Worm (Caenorhabditis elegans) whole organism, L4 larva: ENCODE measurements around the gene F13E6.1.

Source experiments
- D1046.2 ChIP-seq: fragments of 200-800 bp; sonication (Bioruptor generic); IDR thresholded peaks from 2 replicates; pipeline ENCODE4 v1.3.6; 2022; ENCODE audit warnings: missing genetic modification characterization, missing compliant biosample characterization
- F26F4.8 ChIP-seq: fragments of 200-800 bp; sonication (Bioruptor generic); conservative IDR thresholded peaks from 2 replicates; pipeline ENCODE4 v1.3.6; 2022; ENCODE audit warnings: missing genetic modification characterization, missing compliant biosample characterization
- F37D6.2 ChIP-seq: sonication (generic microtip); optimal IDR thresholded peaks from 2 replicates; lab custom pipeline; 2016; ENCODE audit warnings: mild to moderate bottlenecking, missing genetic modification characterization, missing compliant biosample characterization
- T20F7.1 ChIP-seq: fragments of 200-800 bp; sonication (Bioruptor generic); optimal IDR thresholded peaks from 2 replicates; lab custom pipeline; 2018; ENCODE audit warnings: mild to moderate bottlenecking, missing genetic modification characterization, missing compliant biosample characterization
- Y5F2A.4 ChIP-seq: fragments of 200-800 bp; sonication (Bioruptor generic); optimal IDR thresholded peaks from 2 replicates; lab custom pipeline; 2018; ENCODE audit warnings: mild to moderate bottlenecking, missing genetic modification characterization, missing compliant biosample characterization
- ZK337.2 ChIP-seq: fragments of 200-800 bp; sonication (Bioruptor generic); IDR thresholded peaks from 2 replicates; pipeline ENCODE4 v1.3.6; 2022; ENCODE audit warnings: missing genetic modification reagents, missing genetic modification characterization, missing compliant biosample characterization
- aha-1 ChIP-seq: fragments of 150-350 bp; peaks from one replicate; lab custom pipeline; 2014; ENCODE audit warnings: missing biosample characterization, missing genetic modification characterization
- ama-1 ChIP-seq: fragments of 150-350 bp; optimal IDR thresholded peaks from 2 replicates; lab custom pipeline; 2014; ENCODE audit warnings: inconsistent platforms, mixed read lengths
- arid-1 ChIP-seq: fragments of 200-800 bp; sonication (Bioruptor generic); conservative IDR thresholded peaks from 2 replicates; pipeline ENCODE4 v1.3.6; 2022; ENCODE audit warnings: missing genetic modification reagents, missing genetic modification characterization, missing compliant biosample characterization
- ceh-28 ChIP-seq: fragments of 150-350 bp; optimal IDR thresholded peaks from 2 replicates; lab custom pipeline; 2014; ENCODE audit warnings: missing biosample characterization, missing genetic modification reagents, missing genetic modification characterization
- ces-1 ChIP-seq: fragments of 150-350 bp; sonication (generic microtip); optimal IDR thresholded peaks from 4 replicates; lab custom pipeline; 2014; ENCODE audit warnings: missing biosample characterization, missing genetic modification reagents, missing genetic modification characterization
- cey-2 ChIP-seq: sonication (generic microtip); optimal IDR thresholded peaks from 3 replicates; lab custom pipeline; 2017; ENCODE audit warnings: missing genetic modification characterization, mild to moderate bottlenecking, missing compliant biosample characterization, antibody characterized with exemption, borderline replicate concordance; ENCODE audit not compliant: insufficient read depth
- ctbp-1 ChIP-seq: fragments of 200-800 bp; sonication (Bioruptor generic); IDR thresholded peaks from 2 replicates; pipeline ENCODE4 v1.3.6; 2022; ENCODE audit warnings: missing genetic modification reagents, missing genetic modification characterization, missing compliant biosample characterization
- daf-16 ChIP-seq, 3 experiments: sonication (generic microtip); optimal IDR thresholded peaks; 2 replicates each; lab custom pipeline; 2016 to 2017; ENCODE audit warnings: missing genetic modification characterization in 3 of 3, missing genetic modification reagents in 3 of 3, mild to moderate bottlenecking in 2 of 3, missing compliant biosample characterization in 2 of 3, missing biosample characterization in 1 of 3, moderate library complexity in 1 of 3
- dmd-8 ChIP-seq: fragments of 200-800 bp; sonication (Bioruptor generic); IDR thresholded peaks from 2 replicates; pipeline ENCODE4 v1.3.6; 2022; ENCODE audit warnings: missing genetic modification characterization, missing compliant biosample characterization
- duxl-1 ChIP-seq: sonication (generic microtip); optimal IDR thresholded peaks from 2 replicates; lab custom pipeline; 2016; ENCODE audit warnings: mild to moderate bottlenecking, missing genetic modification characterization, moderate library complexity, missing compliant biosample characterization; ENCODE audit not compliant: poor library complexity
- egl-27 ChIP-seq: sonication (generic microtip); optimal IDR thresholded peaks from 3 replicates; lab custom pipeline; 2017; ENCODE audit warnings: missing biosample characterization, missing genetic modification reagents, missing genetic modification characterization
- gei-8 ChIP-seq: fragments of 200-800 bp; sonication (Bioruptor generic); optimal IDR thresholded peaks from 2 replicates; lab custom pipeline; 2018; ENCODE audit warnings: mild to moderate bottlenecking, missing genetic modification characterization, missing compliant biosample characterization
- hif-1 ChIP-seq, 2 experiments: sonication (generic microtip); optimal IDR thresholded peaks; 2 replicates each; lab custom pipeline; 2016 to 2017; ENCODE audit warnings: missing compliant biosample characterization in 2 of 2, missing genetic modification characterization in 2 of 2, missing genetic modification reagents in 2 of 2, missing genotype in 2 of 2, mild to moderate bottlenecking in 1 of 2
- hlh-11 ChIP-seq: fragments of 200-800 bp; sonication (Bioruptor generic); optimal IDR thresholded peaks from 2 replicates; lab custom pipeline; 2018; ENCODE audit warnings: mild to moderate bottlenecking, missing genetic modification characterization, missing compliant biosample characterization
- hlh-30 ChIP-seq: sonication (generic microtip); optimal IDR thresholded peaks from 2 replicates; lab custom pipeline; 2017; ENCODE audit warnings: antibody characterized with exemption, mild to moderate bottlenecking, missing genetic modification characterization, missing compliant biosample characterization; ENCODE audit not compliant: insufficient read depth
- hmg-1.1 ChIP-seq: fragments of 200-800 bp; sonication (Bioruptor generic); IDR thresholded peaks from 2 replicates; pipeline ENCODE4 v1.3.6; 2022; ENCODE audit warnings: missing genetic modification reagents, missing genetic modification characterization, missing compliant biosample characterization
- lim-7 ChIP-seq: fragments of 200-800 bp; sonication (Bioruptor generic); IDR thresholded peaks from 2 replicates; pipeline ENCODE4 v1.3.6; 2022; ENCODE audit warnings: missing genetic modification characterization, missing compliant biosample characterization
- lin-1 ChIP-seq: fragments of 200-800 bp; sonication (Bioruptor generic); IDR thresholded peaks from 2 replicates; pipeline ENCODE4 v1.3.6; 2022; ENCODE audit warnings: missing genetic modification reagents, missing genetic modification characterization, missing compliant biosample characterization
- lin-29 ChIP-seq: fragments of 200-800 bp; sonication (Bioruptor generic); IDR thresholded peaks from 2 replicates; pipeline ENCODE4 v1.3.6; 2022; ENCODE audit warnings: missing genetic modification reagents, missing genetic modification characterization, missing compliant biosample characterization
- lin-39 ChIP-seq: fragments of 150-350 bp; optimal IDR thresholded peaks from 2 replicates; lab custom pipeline; 2014; ENCODE audit warnings: missing biosample characterization, missing genetic modification reagents, missing genetic modification characterization
- lir-3 ChIP-seq: sonication (generic microtip); optimal IDR thresholded peaks from 2 replicates; lab custom pipeline; 2016; ENCODE audit warnings: mild to moderate bottlenecking, missing genetic modification characterization, missing compliant biosample characterization
- lsy-2 ChIP-seq, 2 experiments: fragments of 150-350 bp in 1 of 2; sonication (generic microtip) in 1 of 2; optimal IDR thresholded peaks; 2 replicates each; lab custom pipeline; 2014 to 2017; ENCODE audit warnings: missing biosample characterization in 2 of 2, missing genetic modification characterization in 2 of 2
- mep-1 ChIP-seq: fragments of 150-350 bp; sonication (generic microtip); optimal IDR thresholded peaks from 3 replicates; lab custom pipeline; 2014; ENCODE audit warnings: missing biosample characterization, missing genetic modification characterization
- mxl-2 ChIP-seq: fragments of 200-800 bp; sonication (Bioruptor generic); conservative IDR thresholded peaks from 2 replicates; pipeline ENCODE4 v1.3.6; 2022; ENCODE audit warnings: missing genetic modification reagents, missing genetic modification characterization, missing compliant biosample characterization
- nhr-102 ChIP-seq: sonication (generic microtip); optimal IDR thresholded peaks from 2 replicates; lab custom pipeline; 2016; ENCODE audit warnings: mild to moderate bottlenecking, missing genetic modification characterization, moderate library complexity, missing compliant biosample characterization
- nhr-11 ChIP-seq: fragments of 150-350 bp; optimal IDR thresholded peaks from 2 replicates; lab custom pipeline; 2014; ENCODE audit warnings: missing biosample characterization, missing genetic modification characterization
- nhr-111 ChIP-seq: fragments of 200-800 bp; sonication (Bioruptor generic); optimal IDR thresholded peaks from 2 replicates; lab custom pipeline; 2018; ENCODE audit warnings: mild to moderate bottlenecking, missing genetic modification characterization, missing compliant biosample characterization
- nhr-25 ChIP-seq: sonication (generic microtip); optimal IDR thresholded peaks from 2 replicates; lab custom pipeline; 2017; ENCODE audit warnings: missing genetic modification characterization, mild to moderate bottlenecking, missing compliant biosample characterization, antibody characterized with exemption, moderate library complexity, borderline replicate concordance; ENCODE audit not compliant: insufficient read depth
- nhr-77 ChIP-seq: fragments of 150-350 bp; optimal IDR thresholded peaks from 2 replicates; lab custom pipeline; 2014; ENCODE audit warnings: missing biosample characterization, missing genetic modification characterization
- pqm-1 ChIP-seq: sonication (generic microtip); optimal IDR thresholded peaks from 2 replicates; lab custom pipeline; 2017; ENCODE audit warnings: missing biosample characterization, missing genetic modification characterization
- rbr-2 ChIP-seq: sonication (generic microtip); optimal IDR thresholded peaks from 2 replicates; lab custom pipeline; 2016; ENCODE audit warnings: missing genotype, missing genetic modification characterization, missing compliant biosample characterization
- sdz-12 ChIP-seq: fragments of 200-800 bp; sonication (Bioruptor generic); optimal IDR thresholded peaks from 2 replicates; lab custom pipeline; 2018; ENCODE audit warnings: mild to moderate bottlenecking, missing genetic modification characterization, missing compliant biosample characterization
- snpc-1.2 ChIP-seq: fragments of 200-800 bp; sonication (Bioruptor generic); IDR thresholded peaks from 2 replicates; pipeline ENCODE4 v1.3.6; 2022; ENCODE audit warnings: missing genetic modification reagents, missing genetic modification characterization, missing compliant biosample characterization
- spr-1 ChIP-seq: sonication (generic microtip); optimal IDR thresholded peaks from 2 replicates; lab custom pipeline; 2016; ENCODE audit warnings: mild to moderate bottlenecking, missing genetic modification characterization, missing compliant biosample characterization
- spr-3 ChIP-seq: fragments of 200-800 bp; sonication (Bioruptor generic); optimal IDR thresholded peaks from 2 replicates; lab custom pipeline; 2018; ENCODE audit warnings: mild to moderate bottlenecking, missing genetic modification characterization, missing compliant biosample characterization
- vab-7 ChIP-seq: fragments of 200-800 bp; sonication (Bioruptor generic); IDR thresholded peaks from 2 replicates; pipeline ENCODE4 v1.3.6; 2022; ENCODE audit warnings: missing genetic modification reagents, missing genetic modification characterization, missing compliant biosample characterization
- zag-1 ChIP-seq: fragments of 150-350 bp; optimal IDR thresholded peaks from 2 replicates; lab custom pipeline; 2014; ENCODE audit warnings: missing biosample characterization, missing genetic modification characterization
- zfp-2 ChIP-seq: sonication (generic microtip); optimal IDR thresholded peaks from 2 replicates; lab custom pipeline; 2016; ENCODE audit warnings: mild to moderate bottlenecking, missing genetic modification characterization, missing compliant biosample characterization
- zfp-3 ChIP-seq: fragments of 200-800 bp; sonication (Bioruptor generic); conservative IDR thresholded peaks from 2 replicates; pipeline ENCODE4 v1.3.6; 2022; ENCODE audit warnings: missing genetic modification reagents, missing genetic modification characterization, missing compliant biosample characterization
- zip-11 ChIP-seq: fragments of 200-800 bp; sonication (Bioruptor generic); IDR thresholded peaks from 2 replicates; pipeline ENCODE4 v1.3.6; 2022; ENCODE audit warnings: missing genetic modification characterization, missing compliant biosample characterization
- ztf-7 ChIP-seq: fragments of 150-350 bp; optimal IDR thresholded peaks from 2 replicates; lab custom pipeline; 2014; ENCODE audit warnings: missing biosample characterization, missing genetic modification characterization

The F13E6.1 gene

DNA sequence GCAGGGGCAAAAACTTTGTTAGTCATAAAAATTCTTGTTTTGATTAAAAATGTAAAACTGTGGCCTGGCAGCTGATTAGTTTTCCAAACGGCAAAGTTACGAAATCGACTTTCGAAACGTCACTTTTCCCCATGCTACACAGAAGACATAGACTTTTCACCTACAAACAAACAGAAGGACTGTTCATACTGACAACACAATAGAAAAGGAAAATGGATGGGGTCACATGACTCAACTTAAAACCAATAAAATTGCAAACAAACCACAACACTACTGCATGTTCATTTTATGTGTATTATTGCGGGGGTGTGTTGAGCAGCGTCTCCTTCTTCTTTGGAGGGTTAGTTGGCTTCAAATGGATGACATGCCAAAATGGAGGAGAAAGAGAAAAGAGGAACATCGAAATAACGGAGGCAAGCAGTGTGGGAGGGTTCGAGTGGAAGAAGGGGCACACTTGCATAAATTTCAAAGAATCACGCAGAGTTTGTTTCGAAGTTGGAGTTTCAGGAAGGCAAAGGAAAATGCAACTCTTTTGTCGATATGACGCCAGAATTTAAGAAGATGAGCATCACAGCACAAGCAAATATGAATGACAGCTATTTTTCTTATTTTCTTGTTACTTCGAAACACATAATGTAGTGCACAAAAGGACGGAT lies 1.3 kb upstream of the F13E6.1 start (continued):
- TF ChIP-seq hmg-1.1 (GFP tag; lab: Robert Waterston, UW), result 0 out of 2 replicates have a peak, but pooled peaks have one; percentile 48
- TF ChIP-seq arid-1 (GFP tag; lab: Robert Waterston, UW), result no peak
- peak in 1 of 2 experiments; percentile 61 for TF ChIP-seq lsy-2 (tag; optimal IDR thresholded peaks at IDR 0.05; lab: Kevin White, UChicago)
- TF ChIP-seq nhr-11 (tag; lab: Kevin White, UChicago), result peak; percentile 58
- no peak for TF ChIP-seq lir-3 (tag; lab: Kevin White, UChicago)
- no peak for TF ChIP-seq cey-2 (tag; lab: Kevin White, UChicago)
- no peak for TF ChIP-seq ces-1
- no peak for TF ChIP-seq lim-7 (GFP tag; lab: Robert Waterston, UW)
- no peak for TF ChIP-seq F26F4.8
- TF ChIP-seq mxl-2 (GFP tag; lab: Robert Waterston, UW), result no peak
- no peak for TF ChIP-seq ZK337.2 (GFP tag; lab: Robert Waterston, UW)
- TF ChIP-seq, all 104 proteins: peak for 23

DNA sequence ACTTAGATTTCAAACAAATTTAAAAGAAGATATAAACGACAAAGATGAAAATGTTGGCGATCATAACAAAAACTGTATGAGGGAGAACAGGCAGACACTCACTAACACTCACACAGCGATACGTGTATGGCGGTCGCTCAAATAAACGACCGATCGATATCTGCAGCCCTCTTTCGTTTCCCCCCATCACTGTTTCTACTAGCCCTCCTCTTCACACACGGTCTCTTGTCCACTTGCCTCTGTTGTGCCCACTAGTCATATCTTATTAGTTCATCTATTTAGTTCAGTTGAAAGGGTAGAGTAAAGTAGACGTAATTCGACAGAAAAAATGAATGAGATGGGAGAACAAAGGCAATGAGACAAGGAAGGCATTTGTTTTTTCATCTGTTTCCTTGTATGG lies 643 bp upstream of the F13E6.1 start:
- TF ChIP-seq daf-16 (GFP tag; optimal IDR thresholded peaks at IDR 0.05; lab: Kevin White, UChicago) (no peak), daf-16 (tag; optimal IDR thresholded peaks at IDR 0.05; lab: Kevin White, UChicago) (peak; percentile 3), hmg-1.1 (GFP tag; lab: Robert Waterston, UW) (peak; percentile 45; the same call in 1 of the 2 replicates), mep-1 (tag; lab: Kevin White, UChicago) (peak; percentile 26), hif-1 (tag; optimal IDR thresholded peaks at IDR 0.05; lab: Kevin White, UChicago) (no peak), nhr-77 (tag; lab: Kevin White, UChicago) (no peak), nhr-102 (tag; lab: Kevin White, UChicago) (peak; percentile 0), zip-11 (no peak), T20F7.1 (GFP tag; lab: Kevin White, UChicago) (no peak), egl-27 (tag; lab: Kevin White, UChicago) (no peak), lin-1 (peak; percentile 24; the same call in 1 of the 2 replicates), zag-1 (tag; lab: Kevin White, UChicago) (no peak), gei-8 (GFP tag; lab: Kevin White, UChicago) (no peak), Y5F2A.4 (GFP tag; lab: Kevin White, UChicago) (no peak), vab-7 (GFP tag; lab: Robert Waterston, UW) (no peak), dmd-8 (no peak), rbr-2 (tag; lab: Kevin White, UChicago) (peak; percentile 16), sdz-12 (no peak), zfp-3 (GFP tag; lab: Robert Waterston, UW) (no peak), ama-1 (lab: Kevin White, UChicago) (peak; percentile 22), snpc-1.2 (GFP tag; lab: Robert Waterston, UW) (no peak), D1046.2 (GFP tag; lab: Robert Waterston, UW) (no peak), hlh-30 (tag; lab: Kevin White, UChicago) (no peak), spr-3 (GFP tag; lab: Kevin White, UChicago) (no peak), F26F4.8 (no peak), cey-2 (tag; lab: Kevin White, UChicago) (no peak), F37D6.2 (tag; lab: Kevin White, UChicago) (no peak), zfp-2 (no peak), lsy-2 (tag; optimal IDR thresholded peaks at IDR 0.05; lab: Kevin White, UChicago) (peak in 1 of 2 experiments; percentile 18), hlh-11 (tag; lab: Kevin White, UChicago) (peak; percentile 50), lin-29 (no peak), lin-39 (tag; lab: Kevin White, UChicago) (no peak), aha-1 (peak; percentile 64), ctbp-1 (GFP tag; lab: Robert Waterston, UW) (no peak), nhr-111 (no peak), nhr-25 (tag; lab: Kevin White, UChicago) (no peak), spr-1 (tag; lab: Kevin White, UChicago) (no peak), ztf-7 (tag; lab: Kevin White, UChicago) (peak; percentile 51), duxl-1 (tag; lab: Kevin White, UChicago) (peak; percentile 46), pqm-1 (tag; lab: Kevin White, UChicago) (peak; percentile 39), ceh-28 (tag; lab: Kevin White, UChicago) (peak; percentile 67)
